Worm (Caenorhabditis elegans): Measurements from ENCODE around the gene twk-14.

ce11 chrV:12427826-12428225 is 32.3 kb upstream of the twk-14 start:
- TF ChIP-seq F22D6.2 (tag; optimal IDR thresholded peaks at IDR 0.05) = no peak
- TF ChIP-seq dpff-1 (tag; optimal IDR thresholded peaks at IDR 0.05) = no peak
- no peak for TF ChIP-seq ceh-79 (tag; optimal IDR thresholded peaks at IDR 0.05)
- TF ChIP-seq him-1 (tag; optimal IDR thresholded peaks at IDR 0.05) = no peak
- TF ChIP-seq gei-17 (GFP tag; optimal IDR thresholded peaks at IDR 0.05) = no peak
- TF ChIP-seq ama-1 (optimal IDR thresholded peaks at IDR 0.05) = no peak
- TF ChIP-seq ama-1 (GFP tag; optimal IDR thresholded peaks at IDR 0.05) = no peak
- TF ChIP-seq mcd-1 (GFP tag; IDR thresholded peaks at IDR 0.05) = no peak
- no peak for TF ChIP-seq lin-40 (tag; optimal IDR thresholded peaks at IDR 0.05)

Measured in whole organism, young adult.